Worm (Caenorhabditis elegans) whole organism, early embryonic: Measurements from ENCODE around the gene arrd-10.

Experiments used
- B0310.2 ChIP-seq: sonication (generic microtip); optimal IDR thresholded peaks from 2 replicates; lab custom pipeline; 2016; ENCODE audit warnings: mild to moderate bottlenecking, missing genetic modification characterization, missing compliant biosample characterization
- F13C5.2 ChIP-seq: sonication (generic microtip); optimal IDR thresholded peaks from 2 replicates; lab custom pipeline; 2017; ENCODE audit warnings: mild to moderate bottlenecking, missing genetic modification characterization, inconsistent platforms, missing compliant biosample characterization
- aly-1 ChIP-seq: sonication (generic microtip); optimal IDR thresholded peaks from 2 replicates; lab custom pipeline; 2016; ENCODE audit warnings: missing genetic modification characterization, missing compliant biosample characterization
- ama-1 ChIP-seq: fragments of 150-350 bp; optimal IDR thresholded peaks from 2 replicates; lab custom pipeline; 2014
- ceh-13 ChIP-seq: fragments of 200-800 bp; sonication (Bioruptor generic); optimal IDR thresholded peaks from 2 replicates; lab custom pipeline; 2018; ENCODE audit warnings: mild to moderate bottlenecking, missing genetic modification characterization, missing compliant biosample characterization
- ceh-36 ChIP-seq: sonication (generic microtip); optimal IDR thresholded peaks from 2 replicates; lab custom pipeline; 2016; ENCODE audit warnings: missing genetic modification characterization, inconsistent platforms, missing compliant biosample characterization
- ets-7 ChIP-seq: sonication (generic microtip); optimal IDR thresholded peaks from 2 replicates; lab custom pipeline; 2016; ENCODE audit warnings: missing genotype, missing genetic modification characterization, missing compliant biosample characterization
- flt-1 ChIP-seq: fragments of 200-800 bp; sonication (Bioruptor generic); IDR thresholded peaks from 2 replicates; pipeline ENCODE4 v1.3.6; 2022; ENCODE audit warnings: missing genetic modification characterization, missing compliant biosample characterization
- hmbx-1 ChIP-seq: sonication (generic microtip); optimal IDR thresholded peaks from 2 replicates; lab custom pipeline; 2016; ENCODE audit warnings: mild to moderate bottlenecking, missing genetic modification characterization, missing compliant biosample characterization
- hmg-4 ChIP-seq: fragments of 200-800 bp; sonication (Bioruptor generic); optimal IDR thresholded peaks from 2 replicates; lab custom pipeline; 2018; ENCODE audit warnings: mild to moderate bottlenecking, missing genetic modification characterization, missing compliant biosample characterization
- hnd-1 ChIP-seq: sonication (generic microtip); optimal IDR thresholded peaks from 2 replicates; lab custom pipeline; 2016; ENCODE audit warnings: missing genetic modification characterization, missing compliant biosample characterization
- pes-1 ChIP-seq: fragments of 200-800 bp; sonication (Bioruptor generic); IDR thresholded peaks from 2 replicates; pipeline ENCODE4 v1.3.6; 2022; ENCODE audit warnings: missing genetic modification reagents, missing genetic modification characterization, missing compliant biosample characterization
- scrt-1 ChIP-seq: fragments of 200-800 bp; sonication (Bioruptor generic); IDR thresholded peaks from 2 replicates; pipeline ENCODE4 v1.3.6; 2022; ENCODE audit warnings: missing genetic modification characterization, missing compliant biosample characterization
- sea-1 ChIP-seq: fragments of 200-800 bp; sonication (Bioruptor generic); conservative IDR thresholded peaks from 2 replicates; pipeline ENCODE4 v1.3.6; 2022; ENCODE audit warnings: missing genetic modification characterization, missing compliant biosample characterization
- tbx-11 ChIP-seq: fragments of 200-800 bp; sonication (Bioruptor generic); IDR thresholded peaks from 2 replicates; pipeline ENCODE4 v1.3.6; 2022; ENCODE audit warnings: missing genetic modification characterization, missing compliant biosample characterization
- tbx-37 ChIP-seq: fragments of 200-800 bp; sonication (Bioruptor generic); conservative IDR thresholded peaks from 2 replicates; pipeline ENCODE4 v1.3.6; 2022; ENCODE audit warnings: missing genetic modification reagents, missing genetic modification characterization, missing compliant biosample characterization
- tra-4 ChIP-seq: sonication (generic microtip); optimal IDR thresholded peaks from 2 replicates; lab custom pipeline; 2017; ENCODE audit warnings: missing genetic modification characterization, missing compliant biosample characterization

arrd-10 gene

ce11 chrII:12961743-12962142 lies 21.8 kb downstream of the arrd-10 start:
- no peak for TF ChIP-seq ceh-36 (tag; lab: Kevin White, UChicago)
- TF ChIP-seq hnd-1 (tag; lab: Kevin White, UChicago), result no peak
- no peak for TF ChIP-seq scrt-1 (GFP tag; lab: Robert Waterston, UW)
- TF ChIP-seq ceh-13 (GFP tag; lab: Kevin White, UChicago), result no peak

DNA sequence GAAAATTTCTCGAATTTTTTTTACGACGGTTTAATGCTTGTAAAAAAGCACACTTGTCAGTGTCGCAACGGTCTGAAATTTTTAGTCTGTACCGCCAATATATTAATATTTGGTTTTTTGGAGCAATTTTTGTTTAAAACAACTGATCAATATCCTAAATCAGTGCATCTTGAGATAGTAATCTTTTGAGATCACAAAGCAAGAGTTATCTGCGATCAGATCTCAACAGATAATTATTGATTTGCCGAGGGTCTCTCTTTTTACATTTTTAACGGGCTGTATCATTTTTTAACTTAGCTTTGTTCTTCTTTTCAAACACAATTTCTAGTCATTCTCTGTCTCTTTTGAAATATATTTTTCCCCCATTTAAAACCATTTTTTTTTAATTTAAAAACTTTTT lies 25.2 kb downstream of the arrd-10 start:
- TF ChIP-seq flt-1, result no peak
- no peak for TF ChIP-seq sea-1 (GFP tag; lab: Robert Waterston, UW)
- no peak for TF ChIP-seq pes-1
- TF ChIP-seq hnd-1 (tag; lab: Kevin White, UChicago), result no peak
- TF ChIP-seq tra-4 (tag; lab: Kevin White, UChicago), result no peak
- no peak for TF ChIP-seq hmg-4 (GFP tag; lab: Kevin White, UChicago)
- no peak for TF ChIP-seq scrt-1 (GFP tag; lab: Robert Waterston, UW)
- no peak for TF ChIP-seq F13C5.2 (tag; lab: Kevin White, UChicago)
- TF ChIP-seq aly-1 (tag; lab: Kevin White, UChicago), result no peak
- no peak for TF ChIP-seq ceh-13 (GFP tag; lab: Kevin White, UChicago)
- TF ChIP-seq ama-1, result no peak
- TF ChIP-seq tbx-11, result no peak
- TF ChIP-seq ets-7 (tag; lab: Kevin White, UChicago), result no peak
- TF ChIP-seq tbx-37 (GFP tag; lab: Robert Waterston, UW), result no peak
- no peak for TF ChIP-seq ceh-36 (tag; lab: Kevin White, UChicago)
- no peak for TF ChIP-seq hmbx-1 (tag; lab: Kevin White, UChicago)

- no peak for TF ChIP-seq tra-4 (tag; lab: Kevin White, UChicago)
These were observed 25.5 kb downstream of the arrd-10 start, which contains the start of gene ptr-18 for ce11 chrII:12965538-12965588. ptr-18 (plus strand) TSS chrII:12965546.

DNA sequence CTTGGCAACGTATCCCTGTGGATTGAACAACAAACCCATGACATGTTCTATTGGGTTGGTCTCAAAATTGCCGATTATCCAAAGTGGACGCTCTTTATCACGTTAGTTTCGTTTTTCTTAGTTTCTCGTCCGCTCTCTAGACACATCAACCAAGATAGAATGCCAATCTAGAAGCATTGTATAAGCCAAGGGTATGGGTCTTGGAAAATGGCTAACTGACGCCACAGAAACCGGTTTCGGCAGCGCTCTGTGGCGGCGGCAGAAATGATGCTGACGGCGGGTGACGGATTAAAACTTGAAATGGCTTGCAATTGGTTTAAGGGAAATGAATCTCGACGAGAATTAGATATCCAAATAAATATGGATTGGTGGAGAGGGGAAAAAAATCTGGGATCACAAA lies 25.7 kb downstream of the arrd-10 start:
- no peak for TF ChIP-seq hmg-4 (GFP tag; lab: Kevin White, UChicago)

ce11 chrII:12966274-12966673 lies 26.4 kb downstream of the arrd-10 start:
- TF ChIP-seq ceh-36 (tag; lab: Kevin White, UChicago) (no peak), aly-1 (tag; lab: Kevin White, UChicago) (no peak), tbx-37 (GFP tag; lab: Robert Waterston, UW) (no peak), F13C5.2 (tag; lab: Kevin White, UChicago) (no peak), tra-4 (tag; lab: Kevin White, UChicago) (no peak), ama-1 (no peak), sea-1 (GFP tag; lab: Robert Waterston, UW) (no peak), flt-1 (no peak), pes-1 (no peak), scrt-1 (GFP tag; lab: Robert Waterston, UW) (no peak), hmbx-1 (tag; lab: Kevin White, UChicago) (no peak), hmg-4 (GFP tag; lab: Kevin White, UChicago) (no peak), tbx-11 (no peak), B0310.2 (tag; lab: Kevin White, UChicago) (no peak)

- TF ChIP-seq aly-1 (tag; lab: Kevin White, UChicago), result no peak
- TF ChIP-seq scrt-1 (GFP tag; lab: Robert Waterston, UW), result 0 out of 2 replicates have a peak, but pooled peaks have one; percentile 30
- TF ChIP-seq tra-4 (tag; lab: Kevin White, UChicago), result no peak
- no peak for TF ChIP-seq hmbx-1 (tag; lab: Kevin White, UChicago)
These were observed 28.6 kb downstream of the arrd-10 start for ce11 chrII:12968448-12968969.

- TF ChIP-seq tbx-37 (GFP tag; lab: Robert Waterston, UW), result no peak
- TF ChIP-seq ama-1, result no peak
- no peak for TF ChIP-seq aly-1 (tag; lab: Kevin White, UChicago)
- TF ChIP-seq hmbx-1 (tag; lab: Kevin White, UChicago), result no peak
- TF ChIP-seq ceh-13 (GFP tag; lab: Kevin White, UChicago), result no peak
- no peak for TF ChIP-seq sea-1 (GFP tag; lab: Robert Waterston, UW)
These were observed 29.7 kb downstream of the arrd-10 start, which contains the start of gene Y38F1A.4 for ce11 chrII:12969622-12970021. Y38F1A.4 (minus strand) TSS chrII:12969722.

- TF ChIP-seq ceh-36 (tag; lab: Kevin White, UChicago) (no peak), hmg-4 (GFP tag; lab: Kevin White, UChicago) (no peak), tbx-37 (GFP tag; lab: Robert Waterston, UW) (no peak), aly-1 (tag; lab: Kevin White, UChicago) (no peak), ceh-13 (GFP tag; lab: Kevin White, UChicago) (no peak), F13C5.2 (tag; lab: Kevin White, UChicago) (no peak), hmbx-1 (tag; lab: Kevin White, UChicago) (no peak), tra-4 (tag; lab: Kevin White, UChicago) (no peak), flt-1 (no peak), B0310.2 (tag; lab: Kevin White, UChicago) (no peak), ama-1 (no peak), ets-7 (tag; lab: Kevin White, UChicago) (no peak), sea-1 (GFP tag; lab: Robert Waterston, UW) (no peak), scrt-1 (GFP tag; lab: Robert Waterston, UW) (no peak)
These were observed 38.8 kb downstream of the arrd-10 start for ce11 chrII:12978658-12979057.

DNA sequence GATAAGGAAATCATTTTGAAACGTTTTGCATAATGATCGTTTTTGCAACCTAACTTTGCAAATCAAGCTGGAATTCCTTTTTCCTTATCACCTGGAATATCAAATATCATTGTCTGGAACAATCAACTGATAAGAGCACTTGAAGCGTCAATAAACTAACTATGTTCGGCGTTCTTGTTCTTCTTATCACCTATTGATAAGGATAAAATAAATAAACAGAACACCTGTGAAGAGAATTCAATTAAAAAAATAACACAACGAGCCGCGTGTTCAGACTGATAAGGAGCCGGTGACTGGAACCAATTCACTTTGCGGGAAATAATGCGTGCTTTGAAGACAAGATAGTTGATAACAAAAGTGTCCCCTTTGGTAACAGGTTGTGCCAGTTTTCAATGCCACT lies 40.3 kb downstream of the arrd-10 start, which contains the start of gene cyd-1:
Gene cyd-1, plus strand, starts transcription at position 380 of the 400 bp plus-strand sequence.
- TF ChIP-seq ets-7 (tag; lab: Kevin White, UChicago) (no peak), hnd-1 (tag; lab: Kevin White, UChicago) (no peak)
